Worm (Caenorhabditis elegans) whole organism, L1 larva: ENCODE data around the gene srd-58.

Source experiments
- C04F5.9 ChIP-seq: sonication (generic microtip); optimal IDR thresholded peaks from 2 replicates; lab custom pipeline; 2016; ENCODE audit warnings: missing genetic modification characterization, missing compliant biosample characterization
- F16B12.6 ChIP-seq: fragments of 150-350 bp; optimal IDR thresholded peaks from 2 replicates; lab custom pipeline; 2014; ENCODE audit warnings: missing biosample characterization, missing genetic modification characterization
- blmp-1 ChIP-seq: fragments of 150-350 bp; optimal IDR thresholded peaks from 2 replicates; lab custom pipeline; 2014; ENCODE audit warnings: missing biosample characterization, missing genetic modification characterization
- ets-5 ChIP-seq: fragments of 200-800 bp; sonication (Bioruptor generic); IDR thresholded peaks from 2 replicates; pipeline ENCODE4 v1.3.6; 2022; ENCODE audit warnings: missing genetic modification characterization, missing compliant biosample characterization
- lin-15B ChIP-seq: fragments of 150-350 bp; sonication (generic microtip); optimal IDR thresholded peaks from 3 replicates; lab custom pipeline; 2014; ENCODE audit warnings: missing biosample characterization, missing genetic modification characterization
- mep-1 ChIP-seq: fragments of 150-350 bp; optimal IDR thresholded peaks from 2 replicates; lab custom pipeline; 2014; ENCODE audit warnings: missing biosample characterization, missing genetic modification characterization
- nhr-20 ChIP-seq: sonication (generic microtip); optimal IDR thresholded peaks from 2 replicates; lab custom pipeline; 2016; ENCODE audit warnings: mild to moderate bottlenecking, missing genetic modification characterization, missing compliant biosample characterization
- nhr-76 ChIP-seq: sonication (generic microtip); optimal IDR thresholded peaks from 2 replicates; lab custom pipeline; 2017; ENCODE audit warnings: missing biosample characterization, missing genetic modification characterization
- snpc-4 ChIP-seq: fragments of 150-350 bp; optimal IDR thresholded peaks from 2 replicates; lab custom pipeline; 2014; ENCODE audit warnings: missing biosample characterization, missing genetic modification characterization
- tlp-1 ChIP-seq: fragments of 150-350 bp; optimal IDR thresholded peaks from 2 replicates; lab custom pipeline; 2014; ENCODE audit warnings: missing biosample characterization, missing genetic modification characterization
- unc-130 ChIP-seq: fragments of 150-350 bp; optimal IDR thresholded peaks from 2 replicates; lab custom pipeline; 2017; ENCODE audit warnings: missing biosample characterization, missing genetic modification characterization, inconsistent platforms
- unc-30 ChIP-seq: sonication (generic microtip); optimal IDR thresholded peaks from 2 replicates; lab custom pipeline; 2017; ENCODE audit warnings: missing biosample characterization, missing genetic modification characterization
- unc-62 ChIP-seq: fragments of 150-350 bp; optimal IDR thresholded peaks from 2 replicates; lab custom pipeline; 2014; ENCODE audit warnings: missing biosample characterization, missing genetic modification reagents, missing genetic modification characterization
- ztf-4 ChIP-seq: fragments of 150-350 bp; optimal IDR thresholded peaks from 2 replicates; lab custom pipeline; 2014; ENCODE audit warnings: missing biosample characterization, missing genetic modification characterization

DNA sequence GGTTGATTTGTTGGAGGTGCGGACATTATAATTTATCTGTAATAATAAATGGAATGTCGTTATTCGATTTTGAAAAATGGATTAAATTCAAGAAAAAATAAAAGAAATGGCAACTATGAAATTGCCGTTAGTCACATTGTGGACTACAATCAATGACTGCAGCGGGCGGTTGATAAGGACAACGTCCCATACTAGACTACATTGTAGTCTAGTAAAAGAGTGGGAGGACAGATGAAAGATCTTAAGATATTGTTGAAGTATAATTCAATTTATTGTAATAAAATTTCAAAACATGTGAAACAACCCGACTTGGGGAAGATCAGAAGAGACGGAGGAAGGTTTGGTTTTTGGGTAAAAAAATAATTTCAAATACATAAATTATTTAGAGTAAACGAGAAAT lies 47.1 kb upstream of the srd-58 start, which contains the start of the genes prx-13 and ada-2:
- no peak for TF ChIP-seq nhr-76 (tag; lab: Kevin White, UChicago)
- TF ChIP-seq nhr-20 (tag; lab: Kevin White, UChicago): peak; percentile 85
- TF ChIP-seq mep-1: no peak
- no peak for TF ChIP-seq lin-15B (tag; lab: Kevin White, UChicago)
- no peak for TF ChIP-seq C04F5.9
- TF ChIP-seq tlp-1 (tag; lab: Kevin White, UChicago): no peak
- TF ChIP-seq unc-130: no peak
- no peak for TF ChIP-seq unc-62 (GFP tag; lab: Kevin White, UChicago)
- no peak for TF ChIP-seq unc-30
- no peak for TF ChIP-seq ztf-4
- TF ChIP-seq blmp-1 (tag; lab: Kevin White, UChicago): no peak
- TF ChIP-seq F16B12.6 (tag; lab: Kevin White, UChicago): no peak
- TF ChIP-seq snpc-4 (tag; lab: Kevin White, UChicago): no peak
- no peak for TF ChIP-seq ets-5
